Worm (Caenorhabditis elegans) whole organism, L3 larva: ENCODE measurements around the gene cyn-4.

Experiments
- R02D3.7 ChIP-seq: fragments of 150-350 bp; optimal IDR thresholded peaks from 2 replicates; lab custom pipeline; 2014; ENCODE audit warnings: missing biosample characterization, missing genetic modification characterization
- aly-2 ChIP-seq: fragments of 150-350 bp; optimal IDR thresholded peaks from 2 replicates; lab custom pipeline; 2014; ENCODE audit warnings: missing biosample characterization, missing genetic modification characterization
- ceh-28 ChIP-seq: fragments of 150-350 bp; optimal IDR thresholded peaks from 2 replicates; lab custom pipeline; 2014; ENCODE audit warnings: missing biosample characterization, missing genetic modification reagents, missing genetic modification characterization
- ceh-82 ChIP-seq: fragments of 150-350 bp; optimal IDR thresholded peaks from 2 replicates; lab custom pipeline; 2014; ENCODE audit warnings: missing biosample characterization, missing genetic modification characterization
- ceh-9 ChIP-seq: sonication (generic microtip); optimal IDR thresholded peaks from 2 replicates; lab custom pipeline; 2018; ENCODE audit warnings: missing biosample characterization, missing genetic modification characterization
- egl-5 ChIP-seq: fragments of 150-350 bp; optimal IDR thresholded peaks from 2 replicates; lab custom pipeline; 2017; ENCODE audit warnings: missing biosample characterization, missing genetic modification reagents, missing genetic modification characterization, inconsistent platforms
- elt-1 ChIP-seq: fragments of 150-350 bp; optimal IDR thresholded peaks from 2 replicates; lab custom pipeline; 2014; ENCODE audit warnings: missing biosample characterization, missing genetic modification characterization
- elt-2 ChIP-seq: sonication (generic microtip); optimal IDR thresholded peaks from 2 replicates; lab custom pipeline; 2016; ENCODE audit warnings: missing genetic modification reagents, mild to moderate bottlenecking, missing genetic modification characterization, missing compliant biosample characterization
- fos-1 ChIP-seq: fragments of 150-350 bp; optimal IDR thresholded peaks from 2 replicates; lab custom pipeline; 2014; ENCODE audit warnings: missing biosample characterization, missing genetic modification characterization
- hmg-11 ChIP-seq: sonication (generic microtip); optimal IDR thresholded peaks from 2 replicates; lab custom pipeline; 2016; ENCODE audit warnings: missing genetic modification characterization, missing compliant biosample characterization
- jun-1 ChIP-seq: fragments of 150-350 bp; optimal IDR thresholded peaks from 2 replicates; lab custom pipeline; 2014; ENCODE audit warnings: missing biosample characterization, missing genetic modification reagents, missing genetic modification characterization
- lin-15B ChIP-seq: fragments of 150-350 bp; optimal IDR thresholded peaks from 2 replicates; lab custom pipeline; 2014; ENCODE audit warnings: missing biosample characterization, missing genetic modification characterization
- lin-39 ChIP-seq: fragments of 150-350 bp; optimal IDR thresholded peaks from 2 replicates; lab custom pipeline; 2018; ENCODE audit warnings: missing biosample characterization, missing genetic modification reagents, missing genetic modification characterization
- lsy-12 ChIP-seq: sonication (generic microtip); optimal IDR thresholded peaks from 2 replicates; lab custom pipeline; 2016; ENCODE audit warnings: mild to moderate bottlenecking, missing genetic modification characterization, missing compliant biosample characterization
- mdl-1 ChIP-seq: fragments of 150-350 bp; optimal IDR thresholded peaks from 2 replicates; lab custom pipeline; 2014; ENCODE audit warnings: missing biosample characterization, missing genetic modification characterization
- mml-1 ChIP-seq: fragments of 150-350 bp; sonication (generic microtip); optimal IDR thresholded peaks from 3 replicates; lab custom pipeline; 2014; ENCODE audit warnings: missing biosample characterization, missing genetic modification characterization
- nfya-1 ChIP-seq: sonication (generic microtip); optimal IDR thresholded peaks from 2 replicates; lab custom pipeline; 2017; ENCODE audit warnings: missing genetic modification characterization, mild to moderate bottlenecking, missing compliant biosample characterization, antibody characterized with exemption, moderate library complexity; ENCODE audit not compliant: insufficient read depth
- nhr-12 ChIP-seq: fragments of 150-350 bp; optimal IDR thresholded peaks from 2 replicates; lab custom pipeline; 2014; ENCODE audit warnings: missing biosample characterization, missing genetic modification characterization
- nhr-23 ChIP-seq: fragments of 150-350 bp; optimal IDR thresholded peaks from 2 replicates; lab custom pipeline; 2014; ENCODE audit warnings: missing biosample characterization, missing genetic modification reagents, missing genetic modification characterization
- nhr-237 ChIP-seq: fragments of 150-350 bp; optimal IDR thresholded peaks from 2 replicates; lab custom pipeline; 2014; ENCODE audit warnings: missing biosample characterization, missing genetic modification characterization
- nhr-25 ChIP-seq: sonication (generic microtip); optimal IDR thresholded peaks from 2 replicates; lab custom pipeline; 2017; ENCODE audit warnings: missing biosample characterization, missing genetic modification characterization
- nhr-28 ChIP-seq: fragments of 150-350 bp; optimal IDR thresholded peaks from 2 replicates; lab custom pipeline; 2014; ENCODE audit warnings: missing biosample characterization, missing genetic modification characterization
- nhr-43 ChIP-seq: sonication (generic microtip); optimal IDR thresholded peaks from 2 replicates; lab custom pipeline; 2016; ENCODE audit warnings: mild to moderate bottlenecking, missing genetic modification characterization, missing compliant biosample characterization; ENCODE audit not compliant: poor library complexity, severe bottlenecking
- nhr-67 ChIP-seq: fragments of 150-350 bp; optimal IDR thresholded peaks from 2 replicates; lab custom pipeline; 2014; ENCODE audit warnings: missing biosample characterization, missing genetic modification characterization
- nhr-77 ChIP-seq: fragments of 150-350 bp; optimal IDR thresholded peaks from 2 replicates; lab custom pipeline; 2014; ENCODE audit warnings: missing biosample characterization, missing genetic modification characterization
- pha-4 ChIP-seq: fragments of 150-350 bp; optimal IDR thresholded peaks from 2 replicates; lab custom pipeline; 2014; ENCODE audit warnings: missing biosample characterization, missing genetic modification reagents, missing genetic modification characterization
- pqm-1 ChIP-seq: fragments of 150-350 bp; optimal IDR thresholded peaks from 2 replicates; lab custom pipeline; 2017; ENCODE audit warnings: missing biosample characterization, missing genetic modification characterization, inconsistent platforms
- sea-2 ChIP-seq: fragments of 150-350 bp; sonication (generic microtip); optimal IDR thresholded peaks from 4 replicates; lab custom pipeline; 2014; ENCODE audit warnings: missing biosample characterization, missing genetic modification reagents, missing genetic modification characterization
- snpc-4 ChIP-seq: fragments of 150-350 bp; optimal IDR thresholded peaks from 2 replicates; lab custom pipeline; 2014; ENCODE audit warnings: missing biosample characterization, missing genetic modification characterization
- unc-39 ChIP-seq: sonication (generic microtip); optimal IDR thresholded peaks from 4 replicates; lab custom pipeline; 2017; ENCODE audit warnings: missing biosample characterization, missing genetic modification characterization
- unc-62 ChIP-seq: fragments of 150-350 bp; sonication (generic microtip); optimal IDR thresholded peaks from 4 replicates; lab custom pipeline; 2014; ENCODE audit warnings: missing biosample characterization, missing genetic modification reagents, missing genetic modification characterization
- zag-1 ChIP-seq: fragments of 150-350 bp; optimal IDR thresholded peaks from 2 replicates; lab custom pipeline; 2014; ENCODE audit warnings: missing biosample characterization, missing genetic modification characterization

Gene cyn-4

ce11 chrII:10867219-10867618 lies 5.2 kb downstream of the cyn-4 start:
- TF ChIP-seq unc-39 (no peak), nhr-28 (tag; lab: Kevin White, UChicago) (no peak), fos-1 (no peak), mdl-1 (tag; lab: Kevin White, UChicago) (no peak), elt-1 (tag; lab: Kevin White, UChicago) (no peak), elt-2 (tag; lab: Kevin White, UChicago) (peak; percentile 55), nhr-12 (tag; lab: Kevin White, UChicago) (no peak), nhr-25 (tag; lab: Kevin White, UChicago) (no peak), sea-2 (no peak), unc-62 (GFP tag; lab: Kevin White, UChicago) (no peak), ceh-9 (no peak), pha-4 (tag; lab: Kevin White, UChicago) (peak; percentile 57), nhr-77 (tag; lab: Kevin White, UChicago) (no peak), snpc-4 (tag; lab: Kevin White, UChicago) (no peak), nhr-67 (tag; lab: Kevin White, UChicago) (no peak), ceh-28 (tag; lab: Kevin White, UChicago) (no peak), pqm-1 (tag; lab: Kevin White, UChicago) (peak; percentile 64), nfya-1 (tag; lab: Kevin White, UChicago) (peak; percentile 43), aly-2 (tag; lab: Kevin White, UChicago) (no peak), mml-1 (tag; lab: Kevin White, UChicago) (no peak), hmg-11 (tag; lab: Kevin White, UChicago) (peak; percentile 35), zag-1 (no peak)

ce11 chrII:10862749-10863656 lies 9.4 kb downstream of the cyn-4 start:
- no peak for TF ChIP-seq nhr-28 (tag; lab: Kevin White, UChicago)
- TF ChIP-seq lsy-12 (tag; lab: Kevin White, UChicago) = no peak
- no peak for TF ChIP-seq fos-1
- peak; percentile 58 for TF ChIP-seq hmg-11 (tag; lab: Kevin White, UChicago)
- TF ChIP-seq nhr-25 (tag; lab: Kevin White, UChicago) = peak; percentile 55
- TF ChIP-seq nhr-237 (tag; lab: Kevin White, UChicago) = no peak
- no peak for TF ChIP-seq egl-5
- TF ChIP-seq zag-1 = no peak

ce11 chrII:10861723-10862486 lies 10.5 kb downstream of the cyn-4 start:
- TF ChIP-seq lin-39 (tag; lab: Kevin White, UChicago) (peak; percentile 28), lin-15B (no peak), nhr-43 (tag; lab: Kevin White, UChicago) (peak; percentile 32), nfya-1 (tag; lab: Kevin White, UChicago) (peak; percentile 3), nhr-25 (tag; lab: Kevin White, UChicago) (peak; percentile 80), elt-2 (tag; lab: Kevin White, UChicago) (peak; percentile 85), jun-1 (tag; lab: Kevin White, UChicago) (no peak), elt-1 (tag; lab: Kevin White, UChicago) (peak; percentile 78), ceh-82 (tag; lab: Kevin White, UChicago) (no peak), nhr-23 (tag; lab: Kevin White, UChicago) (peak; percentile 1), pqm-1 (tag; lab: Kevin White, UChicago) (peak; percentile 23)

ce11 chrII:10861305-10861704 lies 11.1 kb downstream of the cyn-4 start:
- TF ChIP-seq ceh-28 (tag; lab: Kevin White, UChicago) = no peak
- peak; percentile 99 for TF ChIP-seq nfya-1 (tag; lab: Kevin White, UChicago)
- TF ChIP-seq R02D3.7 = no peak
